Fruit fly (Drosophila melanogaster): ENCODE data around the gene CG7377.

CG7377 gene

dm6 chr3L:11622750-11623149, 33.3 kb downstream of the CG7377 start:
- TF ChIP-seq Hr39 (GFP tag; optimal IDR thresholded peaks at IDR 0.05), result no peak
- no peak for TF ChIP-seq Blimp-1 (GFP tag; optimal IDR thresholded peaks at IDR 0.05)
- TF ChIP-seq Sox14 (GFP tag; optimal IDR thresholded peaks at IDR 0.05), result no peak
- TF ChIP-seq CG6276 (GFP tag; optimal IDR thresholded peaks at IDR 0.05), result no peak
- no peak for TF ChIP-seq eg (GFP tag; IDR thresholded peaks at IDR 0.05)
- no peak for TF ChIP-seq CG32006 (GFP tag; optimal IDR thresholded peaks at IDR 0.05)
- TF ChIP-seq Eip75B (GFP tag; optimal IDR thresholded peaks at IDR 0.05), result no peak
- no peak for TF ChIP-seq CG6792 (GFP tag; optimal IDR thresholded peaks at IDR 0.05)
- TF ChIP-seq salr (GFP tag; optimal IDR thresholded peaks at IDR 0.05), result no peak
- TF ChIP-seq achi (GFP tag; optimal IDR thresholded peaks at IDR 0.05), result no peak
- no peak for TF ChIP-seq CG1621 (tag; optimal IDR thresholded peaks at IDR 0.05)
- no peak for TF ChIP-seq esn (GFP tag; optimal IDR thresholded peaks at IDR 0.05)
- TF ChIP-seq CG31627 (GFP tag; optimal IDR thresholded peaks at IDR 0.05), result no peak
- TF ChIP-seq CG8319 (GFP tag; optimal IDR thresholded peaks at IDR 0.05), result no peak
- no peak for TF ChIP-seq dac (GFP tag; optimal IDR thresholded peaks at IDR 0.05)

dm6 chr3L:11623245-11623883, 33.9 kb downstream of the CG7377 start:
- TF ChIP-seq CG6808 (GFP tag; optimal IDR thresholded peaks at IDR 0.05) (peak; percentile 17), pdm3 (GFP tag; optimal IDR thresholded peaks at IDR 0.05) (no peak), CG16779 (tag; optimal IDR thresholded peaks at IDR 0.05) (peak; percentile 4), Eip78C (GFP tag) (peak; percentile 66), CG15336 (GFP tag; IDR thresholded peaks at IDR 0.05) (no peak), fkh (GFP tag; optimal IDR thresholded peaks at IDR 0.05) (no peak), CG6854 (GFP tag; optimal IDR thresholded peaks at IDR 0.05) (peak; percentile 48), Hr39 (GFP tag; optimal IDR thresholded peaks at IDR 0.05) (no peak), Sox14 (GFP tag; optimal IDR thresholded peaks at IDR 0.05) (no peak), esn (GFP tag; optimal IDR thresholded peaks at IDR 0.05) (peak; percentile 25), fd85E (GFP tag; optimal IDR thresholded peaks at IDR 0.05) (no peak), CG32006 (GFP tag; optimal IDR thresholded peaks at IDR 0.05) (no peak), salr (GFP tag; optimal IDR thresholded peaks at IDR 0.05) (no peak), CG6792 (GFP tag; optimal IDR thresholded peaks at IDR 0.05) (no peak), topi (GFP tag; optimal IDR thresholded peaks at IDR 0.05) (peak; percentile 12), Gug (GFP tag; IDR thresholded peaks at IDR 0.05) (no peak), vri (GFP tag; optimal IDR thresholded peaks at IDR 0.05) (peak; percentile 3), Sox15 (GFP tag; optimal IDR thresholded peaks at IDR 0.05) (no peak), Ets21C (GFP tag; optimal IDR thresholded peaks at IDR 0.05) (no peak), CG8319 (GFP tag; optimal IDR thresholded peaks at IDR 0.05) (no peak), CG3032 (tag; optimal IDR thresholded peaks at IDR 0.05) (no peak), net (GFP tag; optimal IDR thresholded peaks at IDR 0.05) (peak; percentile 7), CG8632 (GFP tag; optimal IDR thresholded peaks at IDR 0.05) (no peak), CG34406 (GFP tag; optimal IDR thresholded peaks at IDR 0.05) (no peak), Blimp-1 (GFP tag; optimal IDR thresholded peaks at IDR 0.05) (no peak), fd59A (GFP tag; optimal IDR thresholded peaks at IDR 0.05) (no peak), CG9139 (GFP tag; optimal IDR thresholded peaks at IDR 0.05) (peak; percentile 18), dsx (GFP tag; optimal IDR thresholded peaks at IDR 0.05; ENCODE audit: poor library complexity, severe bottlenecking) (peak; percentile 35), CG10669 (GFP tag; optimal IDR thresholded peaks at IDR 0.05) (peak; percentile 5), svp (GFP tag) (peak; percentile 50), Eip93F (GFP tag; optimal IDR thresholded peaks at IDR 0.05) (peak; percentile 64), ss (GFP tag; optimal IDR thresholded peaks at IDR 0.05) (peak; percentile 42 to 53), Ets96B (tag; optimal IDR thresholded peaks at IDR 0.05) (no peak)
